Worm (Caenorhabditis elegans) whole organism, L4 larva: Measurements from ENCODE around the gene srw-33.
A peak's percentile ranks its signal among the peaks of the same experiment; 100 is the strongest.

ENCODE experiments used
- F37D6.2 ChIP-seq: sonication (generic microtip); optimal IDR thresholded peaks from 2 replicates; lab custom pipeline; 2016; ENCODE audit warnings: mild to moderate bottlenecking, missing genetic modification characterization, missing compliant biosample characterization
- T20F7.1 ChIP-seq: fragments of 200-800 bp; sonication (Bioruptor generic); optimal IDR thresholded peaks from 2 replicates; lab custom pipeline; 2018; ENCODE audit warnings: mild to moderate bottlenecking, missing genetic modification characterization, missing compliant biosample characterization
- Y105C5A.15 ChIP-seq: fragments of 200-800 bp; sonication (Bioruptor generic); IDR thresholded peaks from 2 replicates; pipeline ENCODE4 v1.3.6; 2022; ENCODE audit warnings: missing genetic modification characterization, missing compliant biosample characterization
- Y48G9A.11 ChIP-seq: fragments of 200-800 bp; sonication (Bioruptor generic); IDR thresholded peaks from 2 replicates; pipeline ENCODE4 v1.3.6; 2022; ENCODE audit warnings: missing genetic modification reagents, missing genetic modification characterization, missing compliant biosample characterization
- ZK546.5 ChIP-seq, 2 experiments: sonication (generic microtip); optimal IDR thresholded peaks; 2 replicates each; lab custom pipeline; 2017; ENCODE audit warnings: missing biosample characterization in 2 of 2, missing genetic modification characterization in 2 of 2
- ama-1 ChIP-seq: fragments of 150-350 bp; optimal IDR thresholded peaks from 2 replicates; lab custom pipeline; 2014; ENCODE audit warnings: inconsistent platforms, mixed read lengths
- ceh-28 ChIP-seq: fragments of 150-350 bp; optimal IDR thresholded peaks from 2 replicates; lab custom pipeline; 2014; ENCODE audit warnings: missing biosample characterization, missing genetic modification reagents, missing genetic modification characterization
- ceh-62 ChIP-seq: sonication (generic microtip); optimal IDR thresholded peaks from 2 replicates; lab custom pipeline; 2017; ENCODE audit warnings: missing biosample characterization, missing genetic modification characterization
- ceh-82 ChIP-seq: sonication (generic microtip); optimal IDR thresholded peaks from 2 replicates; lab custom pipeline; 2017; ENCODE audit warnings: missing biosample characterization, missing genetic modification characterization
- cey-2 ChIP-seq: sonication (generic microtip); optimal IDR thresholded peaks from 3 replicates; lab custom pipeline; 2017; ENCODE audit warnings: missing genetic modification characterization, mild to moderate bottlenecking, missing compliant biosample characterization, antibody characterized with exemption, borderline replicate concordance; ENCODE audit not compliant: insufficient read depth
- daf-16 ChIP-seq, 3 experiments: sonication (generic microtip); optimal IDR thresholded peaks; 2 replicates each; lab custom pipeline; 2016 to 2017; ENCODE audit warnings: missing genetic modification characterization in 3 of 3, missing genetic modification reagents in 3 of 3, mild to moderate bottlenecking in 2 of 3, missing compliant biosample characterization in 2 of 3, missing biosample characterization in 1 of 3, moderate library complexity in 1 of 3
- daf-8 ChIP-seq: fragments of 200-800 bp; sonication (Bioruptor generic); IDR thresholded peaks from 2 replicates; pipeline ENCODE4 v1.3.6; 2022; ENCODE audit warnings: missing genetic modification characterization, missing compliant biosample characterization
- dmd-8 ChIP-seq: fragments of 200-800 bp; sonication (Bioruptor generic); IDR thresholded peaks from 2 replicates; pipeline ENCODE4 v1.3.6; 2022; ENCODE audit warnings: missing genetic modification characterization, missing compliant biosample characterization
- dve-1 ChIP-seq: sonication (generic microtip); optimal IDR thresholded peaks from 2 replicates; lab custom pipeline; 2017; ENCODE audit warnings: antibody characterized with exemption, mild to moderate bottlenecking, missing genetic modification characterization, missing compliant biosample characterization; ENCODE audit not compliant: insufficient read depth
- fkh-10 ChIP-seq: fragments of 150-350 bp; optimal IDR thresholded peaks from 2 replicates; lab custom pipeline; 2014; ENCODE audit warnings: missing biosample characterization, missing genetic modification reagents, missing genetic modification characterization
- gei-8 ChIP-seq: fragments of 200-800 bp; sonication (Bioruptor generic); optimal IDR thresholded peaks from 2 replicates; lab custom pipeline; 2018; ENCODE audit warnings: mild to moderate bottlenecking, missing genetic modification characterization, missing compliant biosample characterization
- hif-1 ChIP-seq, 2 experiments: sonication (generic microtip); optimal IDR thresholded peaks; 2 replicates each; lab custom pipeline; 2016 to 2017; ENCODE audit warnings: missing compliant biosample characterization in 2 of 2, missing genetic modification characterization in 2 of 2, missing genetic modification reagents in 2 of 2, missing genotype in 2 of 2, mild to moderate bottlenecking in 1 of 2
- hlh-11 ChIP-seq: fragments of 200-800 bp; sonication (Bioruptor generic); optimal IDR thresholded peaks from 2 replicates; lab custom pipeline; 2018; ENCODE audit warnings: mild to moderate bottlenecking, missing genetic modification characterization, missing compliant biosample characterization
- hlh-30 ChIP-seq: sonication (generic microtip); optimal IDR thresholded peaks from 2 replicates; lab custom pipeline; 2017; ENCODE audit warnings: antibody characterized with exemption, mild to moderate bottlenecking, missing genetic modification characterization, missing compliant biosample characterization; ENCODE audit not compliant: insufficient read depth
- jun-1 ChIP-seq: fragments of 150-350 bp; optimal IDR thresholded peaks from 2 replicates; lab custom pipeline; 2014; ENCODE audit warnings: missing biosample characterization, missing genetic modification reagents, missing genetic modification characterization
- lim-7 ChIP-seq: fragments of 200-800 bp; sonication (Bioruptor generic); IDR thresholded peaks from 2 replicates; pipeline ENCODE4 v1.3.6; 2022; ENCODE audit warnings: missing genetic modification characterization, missing compliant biosample characterization
- lin-1 ChIP-seq: fragments of 200-800 bp; sonication (Bioruptor generic); IDR thresholded peaks from 2 replicates; pipeline ENCODE4 v1.3.6; 2022; ENCODE audit warnings: missing genetic modification reagents, missing genetic modification characterization, missing compliant biosample characterization
- lir-3 ChIP-seq: sonication (generic microtip); optimal IDR thresholded peaks from 2 replicates; lab custom pipeline; 2016; ENCODE audit warnings: mild to moderate bottlenecking, missing genetic modification characterization, missing compliant biosample characterization
- lsy-2 ChIP-seq, 2 experiments: fragments of 150-350 bp in 1 of 2; sonication (generic microtip) in 1 of 2; optimal IDR thresholded peaks; 2 replicates each; lab custom pipeline; 2014 to 2017; ENCODE audit warnings: missing biosample characterization in 2 of 2, missing genetic modification characterization in 2 of 2
- madf-5 ChIP-seq, 2 experiments: fragments of 200-800 bp; sonication (Bioruptor generic); IDR thresholded peaks; 2 replicates each; pipeline ENCODE4 v1.3.6; 2022; ENCODE audit warnings: missing compliant biosample characterization in 2 of 2, missing genetic modification characterization in 2 of 2
- mes-2 ChIP-seq: sonication (generic microtip); optimal IDR thresholded peaks from 2 replicates; lab custom pipeline; 2016; ENCODE audit warnings: missing genotype, mild to moderate bottlenecking, missing genetic modification characterization, missing compliant biosample characterization; ENCODE audit not compliant: poor library complexity, severe bottlenecking
- mxl-2 ChIP-seq: fragments of 200-800 bp; sonication (Bioruptor generic); conservative IDR thresholded peaks from 2 replicates; pipeline ENCODE4 v1.3.6; 2022; ENCODE audit warnings: missing genetic modification reagents, missing genetic modification characterization, missing compliant biosample characterization
- nhr-10 ChIP-seq: fragments of 150-350 bp; optimal IDR thresholded peaks from 2 replicates; lab custom pipeline; 2014; ENCODE audit warnings: missing biosample characterization, missing genetic modification characterization
- nhr-111 ChIP-seq: fragments of 200-800 bp; sonication (Bioruptor generic); optimal IDR thresholded peaks from 2 replicates; lab custom pipeline; 2018; ENCODE audit warnings: mild to moderate bottlenecking, missing genetic modification characterization, missing compliant biosample characterization
- nhr-28 ChIP-seq: fragments of 150-350 bp; optimal IDR thresholded peaks from 2 replicates; lab custom pipeline; 2014; ENCODE audit warnings: missing biosample characterization, missing genetic modification characterization
- php-3 ChIP-seq: fragments of 200-800 bp; sonication (Bioruptor generic); IDR thresholded peaks from 2 replicates; pipeline ENCODE4 v1.3.6; 2022; ENCODE audit warnings: missing genetic modification reagents, missing genetic modification characterization, missing compliant biosample characterization
- pqm-1 ChIP-seq: sonication (generic microtip); optimal IDR thresholded peaks from 2 replicates; lab custom pipeline; 2017; ENCODE audit warnings: missing biosample characterization, missing genetic modification characterization
- saeg-2 ChIP-seq: fragments of 200-800 bp; sonication (Bioruptor generic); IDR thresholded peaks from 2 replicates; pipeline ENCODE4 v1.3.6; 2022; ENCODE audit warnings: missing genetic modification reagents, missing genetic modification characterization, missing compliant biosample characterization
- snpc-4 ChIP-seq: fragments of 150-350 bp; optimal IDR thresholded peaks from 2 replicates; lab custom pipeline; 2014; ENCODE audit warnings: missing biosample characterization, missing genetic modification characterization
- tag-97 ChIP-seq: fragments of 200-800 bp; sonication (Bioruptor generic); IDR thresholded peaks from 2 replicates; pipeline ENCODE4 v1.3.6; 2022; ENCODE audit warnings: missing genetic modification characterization, missing compliant biosample characterization
- tra-1 ChIP-seq: fragments of 200-800 bp; sonication (Bioruptor generic); IDR thresholded peaks from 2 replicates; pipeline ENCODE4 v1.3.6; 2022; ENCODE audit warnings: missing genetic modification reagents, missing genetic modification characterization, missing compliant biosample characterization
- vab-7 ChIP-seq: fragments of 200-800 bp; sonication (Bioruptor generic); IDR thresholded peaks from 2 replicates; pipeline ENCODE4 v1.3.6; 2022; ENCODE audit warnings: missing genetic modification reagents, missing genetic modification characterization, missing compliant biosample characterization
- zag-1 ChIP-seq: fragments of 150-350 bp; optimal IDR thresholded peaks from 2 replicates; lab custom pipeline; 2014; ENCODE audit warnings: missing biosample characterization, missing genetic modification characterization
- zfp-2 ChIP-seq: sonication (generic microtip); optimal IDR thresholded peaks from 2 replicates; lab custom pipeline; 2016; ENCODE audit warnings: mild to moderate bottlenecking, missing genetic modification characterization, missing compliant biosample characterization
- zip-2 ChIP-seq: fragments of 150-350 bp; optimal IDR thresholded peaks from 2 replicates; lab custom pipeline; 2014; ENCODE audit warnings: missing biosample characterization, missing genetic modification characterization
- ztf-11 ChIP-seq: fragments of 150-350 bp; optimal IDR thresholded peaks from 2 replicates; lab custom pipeline; 2014; ENCODE audit warnings: missing biosample characterization, missing genetic modification characterization

The srw-33 gene

DNA sequence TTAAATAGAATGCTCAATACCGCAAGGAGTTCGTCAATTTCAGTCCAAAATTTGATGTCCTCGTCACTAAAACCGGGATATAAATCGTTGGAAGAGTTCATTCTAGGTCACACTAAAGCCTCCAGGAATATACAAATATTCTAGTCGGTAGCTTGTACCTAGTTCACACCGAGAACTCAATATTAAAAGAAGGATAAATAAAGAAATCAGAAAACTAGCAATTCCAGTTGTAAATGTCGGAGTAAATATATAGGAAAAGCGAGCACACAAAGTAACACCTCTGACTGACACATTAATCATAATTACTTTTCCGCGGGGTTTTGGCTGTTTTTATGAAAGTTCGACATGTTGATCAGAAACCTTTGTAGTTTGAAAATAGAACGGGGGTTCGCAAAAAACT is at the start of gene srw-33:
Gene srw-33, minus strand, starts transcription at position 101 of the 400 bp plus-strand sequence.
- TF ChIP-seq nhr-10 (tag; lab: Kevin White, UChicago) (no peak), snpc-4 (no peak), ceh-82 (no peak), mes-2 (tag; lab: Kevin White, UChicago) (no peak), ama-1 (lab: Kevin White, UChicago) (no peak), tra-1 (no peak), hlh-30 (no peak), ztf-11 (no peak), dve-1 (no peak), gei-8 (GFP tag; lab: Kevin White, UChicago) (no peak), fkh-10 (GFP tag; lab: Kevin White, UChicago) (no peak), T20F7.1 (no peak), saeg-2 (no peak), nhr-111 (GFP tag; lab: Kevin White, UChicago) (no peak), pqm-1 (tag; lab: Kevin White, UChicago) (no peak), tag-97 (GFP tag; lab: Robert Waterston, UW) (no peak)
- TF ChIP-seq, all 104 proteins: peak for 0

DNA sequence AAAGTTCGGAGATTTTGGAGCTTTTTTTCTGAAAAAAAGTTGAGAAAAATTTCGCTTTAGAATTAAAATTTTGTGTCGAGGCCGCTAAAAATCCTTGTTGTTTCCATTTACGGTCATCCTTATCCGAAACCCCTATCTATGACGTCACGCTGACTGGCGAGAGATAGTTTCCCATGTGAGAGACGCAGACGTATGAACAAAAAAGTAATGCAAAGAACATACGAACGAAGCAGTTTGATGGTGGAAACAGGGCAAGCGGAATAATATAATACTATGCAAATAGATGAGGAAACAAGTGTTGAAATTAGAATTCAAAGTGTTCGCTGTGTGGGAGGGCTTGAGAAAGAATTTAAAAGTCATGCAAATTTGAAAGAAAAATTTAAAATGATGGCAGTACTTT is 47.8 kb upstream of the srw-33 start:
- TF ChIP-seq php-3: no peak
- TF ChIP-seq zip-2 (tag; lab: Kevin White, UChicago): no peak
- no peak for TF ChIP-seq ZK546.5 (tag; optimal IDR thresholded peaks at IDR 0.05; lab: Kevin White, UChicago)
- TF ChIP-seq jun-1 (tag; lab: Kevin White, UChicago): no peak
- no peak for TF ChIP-seq lir-3 (tag; lab: Kevin White, UChicago)
- TF ChIP-seq Y48G9A.11: no peak
- TF ChIP-seq hif-1 (tag; optimal IDR thresholded peaks at IDR 0.05; lab: Kevin White, UChicago): no peak
- TF ChIP-seq mxl-2 (GFP tag; lab: Robert Waterston, UW): no peak
- TF ChIP-seq dve-1: peak; percentile 50
- no peak for TF ChIP-seq ceh-28 (tag; lab: Kevin White, UChicago)
- TF ChIP-seq vab-7 (GFP tag; lab: Robert Waterston, UW): no peak
- TF ChIP-seq mes-2 (tag; lab: Kevin White, UChicago): peak; percentile 1
- TF ChIP-seq madf-5 (GFP tag; IDR thresholded peaks at IDR 0.05; lab: Robert Waterston, UW): no peak
- TF ChIP-seq lin-1 (GFP tag; lab: Robert Waterston, UW): no peak
- no peak for TF ChIP-seq cey-2
- TF ChIP-seq zag-1 (tag; lab: Kevin White, UChicago): no peak
- TF ChIP-seq fkh-10 (GFP tag; lab: Kevin White, UChicago): no peak
- TF ChIP-seq daf-16 (GFP tag; optimal IDR thresholded peaks at IDR 0.05; lab: Kevin White, UChicago): no peak
- peak; percentile 51 for TF ChIP-seq daf-16 (tag; optimal IDR thresholded peaks at IDR 0.05; lab: Kevin White, UChicago)
- no peak for TF ChIP-seq zfp-2 (tag; lab: Kevin White, UChicago)
- TF ChIP-seq lim-7 (GFP tag; lab: Robert Waterston, UW): no peak
- TF ChIP-seq hlh-11 (tag; lab: Kevin White, UChicago): peak; percentile 24
- no peak for TF ChIP-seq ceh-62 (tag; lab: Kevin White, UChicago)
- no peak for TF ChIP-seq nhr-28 (tag; lab: Kevin White, UChicago)
- no peak for TF ChIP-seq lsy-2 (tag; optimal IDR thresholded peaks at IDR 0.05; lab: Kevin White, UChicago)
- TF ChIP-seq saeg-2: no peak
- no peak for TF ChIP-seq Y105C5A.15
- TF ChIP-seq daf-8 (GFP tag; lab: Robert Waterston, UW): no peak
- TF ChIP-seq F37D6.2 (tag; lab: Kevin White, UChicago): no peak
- TF ChIP-seq dmd-8: no peak
